Worm (Caenorhabditis elegans) whole organism, young adult: ENCODE data around the gene lin-18.

ENCODE experiments used
- B0019.2 ChIP-seq: fragments of 200-800 bp; sonication (Bioruptor generic); conservative IDR thresholded peaks from 2 replicates; pipeline ENCODE4 v1.3.6; 2022; ENCODE audit warnings: missing genetic modification reagents, missing genetic modification characterization, missing compliant biosample characterization
- C06A6.2 ChIP-seq: fragments of 200-800 bp; sonication (Bioruptor generic); conservative IDR thresholded peaks from 2 replicates; pipeline ENCODE4 v1.3.6; 2022; ENCODE audit warnings: missing genetic modification characterization, missing compliant biosample characterization
- F22D6.2 ChIP-seq: sonication (generic microtip); optimal IDR thresholded peaks from 2 replicates; lab custom pipeline; 2016; ENCODE audit warnings: mild to moderate bottlenecking, missing genetic modification characterization, missing compliant biosample characterization
- F37B4.10 ChIP-seq: fragments of 200-800 bp; sonication (Bioruptor generic); IDR thresholded peaks from 2 replicates; pipeline ENCODE4 v1.3.6; 2022; ENCODE audit warnings: missing genetic modification characterization, missing compliant biosample characterization
- F39B2.1 ChIP-seq: fragments of 200-800 bp; sonication (Bioruptor generic); IDR thresholded peaks from 2 replicates; pipeline ENCODE4 v1.3.6; 2022; ENCODE audit warnings: missing genetic modification reagents, missing genetic modification characterization, missing compliant biosample characterization
- F52B5.7 ChIP-seq: sonication (generic microtip); optimal IDR thresholded peaks from 2 replicates; lab custom pipeline; 2016; ENCODE audit warnings: mild to moderate bottlenecking, missing genetic modification characterization, missing compliant biosample characterization
- T07F8.4 ChIP-seq: sonication (generic microtip); optimal IDR thresholded peaks from 2 replicates; lab custom pipeline; 2016; ENCODE audit warnings: mild to moderate bottlenecking, missing genetic modification characterization, moderate library complexity, missing compliant biosample characterization
- T26A5.8 ChIP-seq: sonication (generic microtip); optimal IDR thresholded peaks from 2 replicates; lab custom pipeline; 2016; ENCODE audit warnings: missing genetic modification characterization, missing compliant biosample characterization
- Y53G8AR.9 ChIP-seq: fragments of 200-800 bp; sonication (Bioruptor generic); conservative IDR thresholded peaks from 2 replicates; pipeline ENCODE4 v1.3.6; 2022; ENCODE audit warnings: missing genetic modification reagents, missing genetic modification characterization, missing compliant biosample characterization
- Y95B8A.8 ChIP-seq: fragments of 200-800 bp; sonication (Bioruptor generic); IDR thresholded peaks from 2 replicates; pipeline ENCODE4 v1.3.6; 2022; ENCODE audit warnings: missing genetic modification reagents, missing genetic modification characterization, missing compliant biosample characterization
- ama-1 ChIP-seq, 3 experiments: fragments of 150-350 bp in 1 of 3; sonication (generic microtip) in 2 of 3; optimal IDR thresholded peaks; 2 replicates each; lab custom pipeline; 2014 to 2018; ENCODE audit warnings: missing biosample characterization in 2 of 3, missing genetic modification characterization in 2 of 3, missing genetic modification reagents in 2 of 3
- aptf-2 ChIP-seq: fragments of 200-800 bp; sonication (Bioruptor generic); conservative IDR thresholded peaks from 2 replicates; pipeline ENCODE4 v1.3.6; 2022; ENCODE audit warnings: missing genetic modification reagents, missing genetic modification characterization, missing compliant biosample characterization
- aptf-3 ChIP-seq: fragments of 200-800 bp; sonication (Bioruptor generic); IDR thresholded peaks from 2 replicates; pipeline ENCODE4 v1.3.6; 2022; ENCODE audit warnings: missing genetic modification characterization, missing compliant biosample characterization
- atf-7 ChIP-seq: sonication (generic microtip); optimal IDR thresholded peaks from 2 replicates; lab custom pipeline; 2017; ENCODE audit warnings: mild to moderate bottlenecking, missing genetic modification characterization, missing compliant biosample characterization
- bed-1 ChIP-seq: fragments of 200-800 bp; sonication (Bioruptor generic); IDR thresholded peaks from 2 replicates; pipeline ENCODE4 v1.3.6; 2022; ENCODE audit warnings: missing genetic modification reagents, missing genetic modification characterization, missing compliant biosample characterization
- ceh-27 ChIP-seq: fragments of 200-800 bp; sonication (Bioruptor generic); optimal IDR thresholded peaks from 2 replicates; lab custom pipeline; 2018; ENCODE audit warnings: mild to moderate bottlenecking, missing genetic modification characterization, moderate library complexity, missing compliant biosample characterization
- ceh-79 ChIP-seq: sonication (generic microtip); optimal IDR thresholded peaks from 2 replicates; lab custom pipeline; 2017; ENCODE audit warnings: mild to moderate bottlenecking, missing genetic modification characterization, missing compliant biosample characterization
- die-1 ChIP-seq: sonication (generic microtip); optimal IDR thresholded peaks from 2 replicates; lab custom pipeline; 2016; ENCODE audit warnings: missing genotype, mild to moderate bottlenecking, missing genetic modification characterization, missing compliant biosample characterization
- dox-1 ChIP-seq: fragments of 200-800 bp; sonication (Bioruptor generic); IDR thresholded peaks from 2 replicates; pipeline ENCODE4 v1.3.6; 2022; ENCODE audit warnings: missing genetic modification reagents, missing genetic modification characterization, missing compliant biosample characterization
- efl-1 ChIP-seq: fragments of 150-350 bp; optimal IDR thresholded peaks from 2 replicates; lab custom pipeline; 2014; ENCODE audit warnings: missing biosample characterization, missing genetic modification reagents, missing genetic modification characterization
- fkh-3 ChIP-seq: sonication (generic microtip); optimal IDR thresholded peaks from 2 replicates; lab custom pipeline; 2016; ENCODE audit warnings: mild to moderate bottlenecking, missing genetic modification characterization, missing compliant biosample characterization
- gei-17 ChIP-seq: fragments of 200-800 bp; sonication (Bioruptor generic); optimal IDR thresholded peaks from 2 replicates; lab custom pipeline; 2018; ENCODE audit warnings: mild to moderate bottlenecking, missing genetic modification characterization, missing compliant biosample characterization
- him-1 ChIP-seq: sonication (generic microtip); optimal IDR thresholded peaks from 2 replicates; lab custom pipeline; 2016; ENCODE audit warnings: missing genotype, missing genetic modification reagents, missing genetic modification characterization, missing compliant biosample characterization
- hlh-12 ChIP-seq: sonication (generic microtip); optimal IDR thresholded peaks from 2 replicates; lab custom pipeline; 2016; ENCODE audit warnings: missing genetic modification characterization, missing compliant biosample characterization
- hlh-26 ChIP-seq: fragments of 200-800 bp; sonication (Bioruptor generic); conservative IDR thresholded peaks from 2 replicates; pipeline ENCODE4 v1.3.6; 2022; ENCODE audit warnings: missing genetic modification reagents, missing genetic modification characterization, missing compliant biosample characterization
- hmg-20 ChIP-seq: fragments of 200-800 bp; sonication (Bioruptor generic); IDR thresholded peaks from 2 replicates; pipeline ENCODE4 v1.3.6; 2022; ENCODE audit warnings: missing genetic modification reagents, missing genetic modification characterization, missing compliant biosample characterization
- hsf-1 ChIP-seq: fragments of 200-800 bp; sonication (Bioruptor generic); IDR thresholded peaks from 2 replicates; pipeline ENCODE4 v1.3.6; 2022; ENCODE audit warnings: missing genetic modification reagents, missing genetic modification characterization, missing compliant biosample characterization
- lag-1 ChIP-seq: fragments of 200-800 bp; sonication (Bioruptor generic); IDR thresholded peaks from 2 replicates; pipeline ENCODE4 v1.3.6; 2022; ENCODE audit warnings: missing genetic modification reagents, missing genetic modification characterization, missing compliant biosample characterization
- let-526 ChIP-seq: fragments of 200-800 bp; sonication (Bioruptor generic); IDR thresholded peaks from 2 replicates; pipeline ENCODE4 v1.3.6; 2022; ENCODE audit warnings: missing genetic modification reagents, missing genetic modification characterization, missing compliant biosample characterization
- lsy-27 ChIP-seq: sonication (generic microtip); optimal IDR thresholded peaks from 2 replicates; lab custom pipeline; 2017; ENCODE audit warnings: missing genetic modification characterization, mild to moderate bottlenecking, missing compliant biosample characterization, antibody characterized with exemption, missing genotype, borderline replicate concordance; ENCODE audit not compliant: insufficient read depth
- mes-4 ChIP-seq: sonication (generic microtip); optimal IDR thresholded peaks from 2 replicates; lab custom pipeline; 2016; ENCODE audit warnings: missing genotype, missing genetic modification characterization, missing compliant biosample characterization
- nfya-1 ChIP-seq: sonication (generic microtip); optimal IDR thresholded peaks from 2 replicates; lab custom pipeline; 2017; ENCODE audit warnings: antibody characterized with exemption, missing compliant biosample characterization, missing genetic modification characterization, borderline replicate concordance; ENCODE audit not compliant: insufficient read depth
- nfya-2 ChIP-seq: fragments of 200-800 bp; sonication (Bioruptor generic); IDR thresholded peaks from 2 replicates; pipeline ENCODE4 v1.3.6; 2022; ENCODE audit warnings: missing genetic modification reagents, missing genetic modification characterization, missing compliant biosample characterization
- nfyb-1 ChIP-seq: fragments of 200-800 bp; sonication (Bioruptor generic); IDR thresholded peaks from 2 replicates; pipeline ENCODE4 v1.3.6; 2022; ENCODE audit warnings: missing genetic modification reagents, missing genetic modification characterization, missing compliant biosample characterization
- pha-4 ChIP-seq: fragments of 150-350 bp; sonication (generic microtip); optimal IDR thresholded peaks from 2 replicates; lab custom pipeline; 2014; ENCODE audit warnings: missing biosample characterization, missing genetic modification reagents, missing genetic modification characterization
- rec-8 ChIP-seq, 2 experiments: sonication (generic microtip); optimal IDR thresholded peaks; 2 replicates each; lab custom pipeline; 2016; ENCODE audit warnings: mild to moderate bottlenecking in 2 of 2, missing genetic modification characterization in 2 of 2, missing genetic modification reagents in 2 of 2, missing genotype in 2 of 2, missing biosample characterization in 1 of 2, missing compliant biosample characterization in 1 of 2, moderate library complexity in 1 of 2
- sptf-2 ChIP-seq: fragments of 200-800 bp; sonication (Bioruptor generic); optimal IDR thresholded peaks from 2 replicates; lab custom pipeline; 2018; ENCODE audit warnings: mild to moderate bottlenecking, missing genetic modification characterization, missing compliant biosample characterization
- tbp1 ChIP-seq: fragments of 200-800 bp; sonication (Bioruptor generic); optimal IDR thresholded peaks from 2 replicates; lab custom pipeline; 2018; ENCODE audit warnings: mild to moderate bottlenecking, missing genetic modification characterization, missing compliant biosample characterization
- tbx-9 ChIP-seq: sonication (generic microtip); optimal IDR thresholded peaks from 2 replicates; lab custom pipeline; 2016; ENCODE audit warnings: borderline replicate concordance, missing genetic modification characterization, inconsistent platforms, missing compliant biosample characterization
- unc-62 ChIP-seq: fragments of 150-350 bp; optimal IDR thresholded peaks from 2 replicates; lab custom pipeline; 2014; ENCODE audit warnings: missing biosample characterization, missing genetic modification reagents, missing genetic modification characterization
- zfh-2 ChIP-seq: fragments of 200-800 bp; sonication (Bioruptor generic); conservative IDR thresholded peaks from 2 replicates; pipeline ENCODE4 v1.3.6; 2022; ENCODE audit warnings: missing genetic modification reagents, missing genetic modification characterization, missing compliant biosample characterization
- ztf-18 ChIP-seq: sonication (generic microtip); optimal IDR thresholded peaks from 2 replicates; lab custom pipeline; 2016; ENCODE audit warnings: missing genotype, mild to moderate bottlenecking, missing genetic modification characterization, missing compliant biosample characterization
- ztf-25 ChIP-seq: fragments of 200-800 bp; sonication (Bioruptor generic); IDR thresholded peaks from 2 replicates; pipeline ENCODE4 v1.3.6; 2022; ENCODE audit warnings: missing genetic modification reagents, missing genetic modification characterization, missing compliant biosample characterization
- ztf-28 ChIP-seq: fragments of 200-800 bp; sonication (Bioruptor generic); IDR thresholded peaks from 2 replicates; pipeline ENCODE4 v1.3.6; 2022; ENCODE audit warnings: missing genetic modification reagents, missing genetic modification characterization, missing compliant biosample characterization
- ztf-6 ChIP-seq: fragments of 200-800 bp; sonication (Bioruptor generic); IDR thresholded peaks from 2 replicates; pipeline ENCODE4 v1.3.6; 2022; ENCODE audit warnings: missing genetic modification reagents, missing genetic modification characterization, missing compliant biosample characterization

lin-18 gene

ce11 chrX:3969353-3969752 lies 11.0 kb downstream of the lin-18 start (continued):
- no peak for TF ChIP-seq rec-8 (tag; optimal IDR thresholded peaks at IDR 0.05; lab: Kevin White, UChicago)
- TF ChIP-seq nfya-2 (GFP tag; lab: Robert Waterston, UW), result no peak
- TF ChIP-seq bed-1 (GFP tag; lab: Robert Waterston, UW), result no peak
- peak; percentile 33 for TF ChIP-seq F52B5.7 (tag; lab: Kevin White, UChicago)
- 0 out of 2 replicates have a peak, but pooled peaks have one; percentile 70 for TF ChIP-seq F37B4.10 (GFP tag; lab: Robert Waterston, UW)
- TF ChIP-seq C06A6.2 (GFP tag; lab: Robert Waterston, UW), result 0 out of 2 replicates have a peak, but pooled peaks have one; percentile 33
- peak; percentile 76 for TF ChIP-seq Y53G8AR.9 (GFP tag; lab: Robert Waterston, UW)
- TF ChIP-seq him-1 (tag; lab: Kevin White, UChicago), result no peak
- TF ChIP-seq die-1 (tag; lab: Kevin White, UChicago), result peak; percentile 41
- TF ChIP-seq F39B2.1 (GFP tag; lab: Robert Waterston, UW), result no peak
- peak; percentile 41; the same call in 1 of the 2 replicates for TF ChIP-seq nfyb-1 (GFP tag; lab: Robert Waterston, UW)
- TF ChIP-seq aptf-3 (GFP tag; lab: Robert Waterston, UW), result 0 out of 2 replicates have a peak, but pooled peaks have one; percentile 31

DNA sequence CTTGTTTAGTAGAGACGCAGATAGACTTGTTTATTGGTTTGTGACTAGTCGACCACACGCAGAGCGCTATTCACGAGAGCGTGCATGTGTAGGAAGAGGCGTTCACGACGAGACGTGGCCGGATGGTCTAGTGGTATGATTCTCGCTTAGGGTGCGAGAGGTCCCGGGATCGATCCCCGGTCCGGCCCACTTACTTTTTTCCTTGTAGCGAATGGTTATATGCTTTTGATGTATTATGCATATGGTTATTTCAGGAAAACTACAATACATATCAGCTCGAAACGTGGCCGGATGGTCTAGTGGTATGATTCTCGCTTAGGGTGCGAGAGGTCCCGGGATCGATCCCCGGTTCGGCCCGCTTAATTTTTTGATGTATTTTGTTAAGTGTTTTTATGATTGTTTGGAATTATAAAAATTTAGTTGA lies 11.6 kb downstream of the lin-18 start:
- TF ChIP-seq ztf-28 (GFP tag; lab: Robert Waterston, UW) (peak; percentile 83), T26A5.8 (peak; percentile 8), zfh-2 (peak; percentile 86), gei-17 (GFP tag; lab: Kevin White, UChicago) (peak; percentile 61), hsf-1 (GFP tag; lab: Robert Waterston, UW) (peak; percentile 52; the same call in 1 of the 2 replicates), hmg-20 (GFP tag; lab: Robert Waterston, UW) (0 out of 2 replicates have a peak, but pooled peaks have one; percentile 5), T07F8.4 (tag; lab: Kevin White, UChicago) (peak; percentile 26), ztf-25 (peak; percentile 89), Y95B8A.8 (GFP tag; lab: Robert Waterston, UW) (peak; percentile 76; the same call in 1 of the 2 replicates), aptf-2 (GFP tag; lab: Robert Waterston, UW) (peak; percentile 70; the same call in 1 of the 2 replicates), rec-8 (tag; optimal IDR thresholded peaks at IDR 0.05; lab: Kevin White, UChicago) (peak; percentile 12 to 78), tbp1 (GFP tag; lab: Kevin White, UChicago) (peak; percentile 93), F39B2.1 (GFP tag; lab: Robert Waterston, UW) (no peak), lag-1 (GFP tag; lab: Robert Waterston, UW) (no peak), unc-62 (no peak), let-526 (0 out of 2 replicates have a peak, but pooled peaks have one; percentile 14), efl-1 (GFP tag; lab: Kevin White, UChicago) (no peak), F22D6.2 (tag; lab: Kevin White, UChicago) (no peak), nfyb-1 (GFP tag; lab: Robert Waterston, UW) (peak; percentile 89), nfya-1 (tag; lab: Kevin White, UChicago) (no peak), fkh-3 (tag; lab: Kevin White, UChicago) (no peak), sptf-2 (GFP tag; lab: Kevin White, UChicago) (no peak), ztf-18 (tag; lab: Kevin White, UChicago) (peak; percentile 57), pha-4 (no peak), mes-4 (tag; lab: Kevin White, UChicago) (peak; percentile 19), him-1 (tag; lab: Kevin White, UChicago) (peak; percentile 95), atf-7 (tag; lab: Kevin White, UChicago) (peak; percentile 69), tbx-9 (peak; percentile 60), B0019.2 (GFP tag; lab: Robert Waterston, UW) (peak; percentile 54; the same call in 1 of the 2 replicates), dox-1 (peak; percentile 94), ceh-79 (tag; lab: Kevin White, UChicago) (peak; percentile 77), ceh-27 (GFP tag; lab: Kevin White, UChicago) (peak; percentile 89), hlh-12 (tag; lab: Kevin White, UChicago) (peak; percentile 51), ama-1 (optimal IDR thresholded peaks at IDR 0.05; lab: Kevin White, UChicago) (no peak), ama-1 (GFP tag; optimal IDR thresholded peaks at IDR 0.05; lab: Kevin White, UChicago) (peak in 1 of 2 experiments; percentile 43), ztf-6 (GFP tag; lab: Robert Waterston, UW) (peak; percentile 62; the same call in 1 of the 2 replicates), aptf-3 (GFP tag; lab: Robert Waterston, UW) (peak; percentile 53; the same call in 1 of the 2 replicates), hlh-26 (no peak), lsy-27 (tag; lab: Kevin White, UChicago) (peak; percentile 38)
